Worm (Caenorhabditis elegans): ENCODE results near the gene Y22F5A.11.

ce11 chrV:10297099-10297498, 21.7 kb upstream of the Y22F5A.11 start, which contains the start of gene B0024.4:
- TF ChIP-seq lir-3 (tag; optimal IDR thresholded peaks at IDR 0.05) = no peak
- no peak for TF ChIP-seq zfp-2 (tag; optimal IDR thresholded peaks at IDR 0.05)
- TF ChIP-seq saeg-2 (GFP tag; IDR thresholded peaks at IDR 0.05) = no peak
- TF ChIP-seq lin-13 (GFP tag; optimal IDR thresholded peaks at IDR 0.05) = no peak
- no peak for TF ChIP-seq mdl-1 (tag; optimal IDR thresholded peaks at IDR 0.05)
- no peak for TF ChIP-seq dpl-1 (GFP tag; optimal IDR thresholded peaks at IDR 0.05)
- no peak for TF ChIP-seq nhr-10 (tag; optimal IDR thresholded peaks at IDR 0.05)

Measured in whole organism, L4 larva.